Worm (Caenorhabditis elegans): ENCODE measurements around the gene gei-13.

Gene gei-13

DNA sequence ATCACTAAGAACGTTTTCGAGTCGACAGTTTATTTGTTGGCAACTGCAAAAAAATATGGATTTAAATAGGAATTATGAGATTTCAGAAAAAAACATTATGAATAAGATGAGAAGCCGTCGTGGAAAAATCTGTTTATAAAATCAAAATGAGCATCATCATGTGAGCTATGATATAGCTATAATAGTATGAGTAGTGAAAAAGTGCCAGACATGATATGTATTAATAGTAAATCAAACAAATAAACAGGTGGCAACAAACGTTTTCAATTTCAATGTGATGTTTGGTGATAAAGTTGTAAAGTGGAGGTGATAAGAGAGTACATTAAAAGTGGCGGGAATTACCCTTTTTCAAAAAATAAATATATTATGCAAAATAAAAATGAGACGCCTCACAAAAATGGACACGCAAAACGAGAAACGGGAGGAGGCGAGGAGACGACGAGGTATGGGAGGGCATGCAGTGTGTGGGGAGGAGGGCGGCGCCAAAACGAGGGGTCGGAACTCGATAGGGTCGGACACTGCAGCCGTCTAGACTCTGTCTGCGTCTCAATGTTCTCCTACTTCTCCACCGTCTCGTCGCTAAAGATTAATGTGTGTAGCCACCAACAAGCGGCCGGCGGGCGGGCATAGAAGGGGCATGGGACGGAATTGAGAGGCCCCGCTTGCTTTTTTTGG is 30.8 kb upstream of the gei-13 start, which contains the start of gene C07A9.9 (continued):
- TF ChIP-seq ets-5 (GFP tag; IDR thresholded peaks at IDR 0.05), result no peak
- no peak for TF ChIP-seq nhr-12 (tag; optimal IDR thresholded peaks at IDR 0.05)
- TF ChIP-seq C34B4.2 (tag; optimal IDR thresholded peaks at IDR 0.05), result no peak
- no peak for TF ChIP-seq aly-2 (tag; optimal IDR thresholded peaks at IDR 0.05)
- TF ChIP-seq lin-15B (tag; optimal IDR thresholded peaks at IDR 0.05), result no peak
- TF ChIP-seq hlh-17 (GFP tag; optimal IDR thresholded peaks at IDR 0.05; ENCODE audit: borderline replicate concordance), result no peak
- TF ChIP-seq tbx-2 (tag; optimal IDR thresholded peaks at IDR 0.05), result peak; percentile 62
- TF ChIP-seq nhr-19 (GFP tag; conservative IDR thresholded peaks at IDR 0.05), result peak; percentile 68
- peak; percentile 23 for TF ChIP-seq F16B12.6 (tag; optimal IDR thresholded peaks at IDR 0.05)
- no peak for TF ChIP-seq ama-1 (optimal IDR thresholded peaks at IDR 0.05)
- peak; percentile 74 for TF ChIP-seq elt-2 (tag; optimal IDR thresholded peaks at IDR 0.05)
- TF ChIP-seq mep-1 (tag; optimal IDR thresholded peaks at IDR 0.05), result peak; percentile 31
- TF ChIP-seq sup-37 (GFP tag; optimal IDR thresholded peaks at IDR 0.05), result no peak
- peak in 1 of 2 experiments; percentile 33 for TF ChIP-seq egl-27 (tag; optimal IDR thresholded peaks at IDR 0.05)
- TF ChIP-seq lir-3 (tag; optimal IDR thresholded peaks at IDR 0.05; ENCODE audit: poor library complexity), result peak; percentile 15
- peak; percentile 51 for TF ChIP-seq nhr-90 (tag; optimal IDR thresholded peaks at IDR 0.05; ENCODE audit: poor library complexity)
- peak; percentile 51; the same call in 1 of the 2 replicates for TF ChIP-seq mab-9 (GFP tag; IDR thresholded peaks at IDR 0.05)
- TF ChIP-seq mef-2 (tag; optimal IDR thresholded peaks at IDR 0.05), result no peak
- TF ChIP-seq lin-35 (GFP tag; optimal IDR thresholded peaks at IDR 0.05), result peak; percentile 53 to 56
- TF ChIP-seq sox-4 (tag; optimal IDR thresholded peaks at IDR 0.05), result no peak
- no peak for TF ChIP-seq pax-3 (tag; optimal IDR thresholded peaks at IDR 0.05)
- no peak for TF ChIP-seq skn-1 (tag; optimal IDR thresholded peaks at IDR 0.05)
- peak; percentile 56 for TF ChIP-seq ztf-4 (tag; optimal IDR thresholded peaks at IDR 0.05)
- peak; percentile 42 for TF ChIP-seq C16A3.4 (tag; optimal IDR thresholded peaks at IDR 0.05)
- TF ChIP-seq nhr-76 (tag; optimal IDR thresholded peaks at IDR 0.05), result no peak
- TF ChIP-seq zag-1 (tag; optimal IDR thresholded peaks at IDR 0.05), result no peak
- no peak for TF ChIP-seq alr-1 (tag; optimal IDR thresholded peaks at IDR 0.05; ENCODE audit: borderline replicate concordance)
- TF ChIP-seq nhr-47 (tag; optimal IDR thresholded peaks at IDR 0.05), result peak; percentile 73
- peak; percentile 53 for TF ChIP-seq dsc-1 (tag; optimal IDR thresholded peaks at IDR 0.05)
- peak; percentile 67 for TF ChIP-seq swsn-7 (tag; optimal IDR thresholded peaks at IDR 0.05)
- no peak for TF ChIP-seq unc-62 (GFP tag; optimal IDR thresholded peaks at IDR 0.05)
- TF ChIP-seq jun-1 (tag; optimal IDR thresholded peaks at IDR 0.05), result peak; percentile 64
- TF ChIP-seq unc-86 (tag; optimal IDR thresholded peaks at IDR 0.05), result peak; percentile 75
- peak; percentile 96 for TF ChIP-seq lin-14 (GFP tag; optimal IDR thresholded peaks at IDR 0.05)
- no peak for TF ChIP-seq ceh-8 (GFP tag; optimal IDR thresholded peaks at IDR 0.05)
- TF ChIP-seq grh-1 (GFP tag; IDR thresholded peaks at IDR 0.05), result no peak
- no peak for TF ChIP-seq ceh-88 (GFP tag; IDR thresholded peaks at IDR 0.05)
- TF ChIP-seq snu-23 (GFP tag; optimal IDR thresholded peaks at IDR 0.05), result peak; percentile 65

- TF ChIP-seq unc-98 (GFP tag; IDR thresholded peaks at IDR 0.05) (no peak), lin-14 (GFP tag; optimal IDR thresholded peaks at IDR 0.05) (peak; percentile 44), elt-3 (tag; optimal IDR thresholded peaks at IDR 0.05) (peak in 1 of 6 experiments; percentile 22), efl-1 (optimal IDR thresholded peaks at IDR 0.05) (peak in 1 of 2 experiments; percentile 0), efl-1 (GFP tag; optimal IDR thresholded peaks at IDR 0.05 in 1 of 2) (peak in 1 of 2 experiments; percentile 78), aly-2 (tag; optimal IDR thresholded peaks at IDR 0.05) (no peak), rnt-1 (tag; optimal IDR thresholded peaks at IDR 0.05) (peak; percentile 22), lsy-2 (tag; optimal IDR thresholded peaks at IDR 0.05) (peak in 1 of 2 experiments; percentile 40), dsc-1 (tag; optimal IDR thresholded peaks at IDR 0.05) (peak; percentile 37), blmp-1 (tag; optimal IDR thresholded peaks at IDR 0.05) (peak; percentile 97), snu-23 (GFP tag; optimal IDR thresholded peaks at IDR 0.05) (peak; percentile 7), efl-3 (GFP tag; optimal IDR thresholded peaks at IDR 0.05) (no peak), mdl-1 (tag; optimal IDR thresholded peaks at IDR 0.05) (peak in 1 of 2 experiments; percentile 46)
Measured at ce11 chrIII:9666668-9667067, 29.8 kb upstream of the gei-13 start.
